Worm (Caenorhabditis elegans) whole organism, L4/young adult: Measurements from ENCODE around the gene H12I19.115.

Source experiments
- W03F9.2 ChIP-seq: fragments of 150-350 bp; optimal IDR thresholded peaks from 2 replicates; lab custom pipeline; 2014; ENCODE audit warnings: missing biosample characterization, missing genetic modification characterization
- dao-5 ChIP-seq: sonication (generic microtip); optimal IDR thresholded peaks from 2 replicates; lab custom pipeline; 2016; ENCODE audit warnings: missing genotype, missing genetic modification characterization, moderate library complexity, missing compliant biosample characterization
- him-1 ChIP-seq: sonication (generic microtip); optimal IDR thresholded peaks from 2 replicates; lab custom pipeline; 2016; ENCODE audit warnings: missing genotype, missing genetic modification reagents, missing genetic modification characterization, missing compliant biosample characterization

DNA sequence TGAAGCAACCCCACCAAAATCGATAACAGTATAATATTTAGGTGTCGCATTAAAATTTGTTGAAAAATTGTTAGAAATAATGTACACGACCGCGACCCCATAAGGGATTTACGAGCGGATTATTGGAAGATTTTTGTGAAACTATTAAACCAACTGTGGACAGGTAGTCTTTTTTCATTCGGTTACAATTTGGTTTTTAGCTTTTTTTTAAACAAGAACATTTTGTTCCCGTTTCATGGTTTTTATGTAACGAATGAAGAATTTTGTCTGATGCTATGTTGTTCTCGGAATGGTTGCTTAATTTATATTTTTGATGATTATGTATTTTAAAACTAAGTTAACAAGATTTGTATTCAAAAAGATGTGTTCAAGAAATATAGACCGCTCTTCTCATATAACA lies 48.7 kb upstream of the H12I19.115 start, which contains the start of gene R05A10.3:
- TF ChIP-seq him-1 (tag; lab: Kevin White, UChicago) (no peak), W03F9.2 (no peak), dao-5 (no peak)
